Worm (Caenorhabditis elegans) whole organism, L4 larva: Measurements from ENCODE around the gene F40G12.6.

Source experiments
- daf-19 ChIP-seq: fragments of 200-800 bp; sonication (Bioruptor generic); conservative IDR thresholded peaks from 2 replicates; pipeline ENCODE4 v1.3.6; 2022; ENCODE audit warnings: missing genetic modification characterization, missing compliant biosample characterization
- hlh-11 ChIP-seq: fragments of 200-800 bp; sonication (Bioruptor generic); optimal IDR thresholded peaks from 2 replicates; lab custom pipeline; 2018; ENCODE audit warnings: mild to moderate bottlenecking, missing genetic modification characterization, missing compliant biosample characterization
- mdl-1 ChIP-seq, 2 experiments: fragments of 150-350 bp in 1 of 2; sonication (generic microtip) in 1 of 2; optimal IDR thresholded peaks; 2 replicates each; lab custom pipeline; 2014 to 2017; ENCODE audit warnings: missing biosample characterization in 2 of 2, missing genetic modification characterization in 2 of 2
- mdt-29 ChIP-seq: fragments of 200-800 bp; sonication (Bioruptor generic); IDR thresholded peaks from 2 replicates; pipeline ENCODE4 v1.3.6; 2022; ENCODE audit warnings: missing genetic modification reagents, missing genetic modification characterization, missing compliant biosample characterization
- nhr-10 ChIP-seq: fragments of 150-350 bp; optimal IDR thresholded peaks from 2 replicates; lab custom pipeline; 2014; ENCODE audit warnings: missing biosample characterization, missing genetic modification characterization
- spr-1 ChIP-seq: sonication (generic microtip); optimal IDR thresholded peaks from 2 replicates; lab custom pipeline; 2016; ENCODE audit warnings: mild to moderate bottlenecking, missing genetic modification characterization, missing compliant biosample characterization
- spr-3 ChIP-seq: fragments of 200-800 bp; sonication (Bioruptor generic); optimal IDR thresholded peaks from 2 replicates; lab custom pipeline; 2018; ENCODE audit warnings: mild to moderate bottlenecking, missing genetic modification characterization, missing compliant biosample characterization

Gene F40G12.6

DNA sequence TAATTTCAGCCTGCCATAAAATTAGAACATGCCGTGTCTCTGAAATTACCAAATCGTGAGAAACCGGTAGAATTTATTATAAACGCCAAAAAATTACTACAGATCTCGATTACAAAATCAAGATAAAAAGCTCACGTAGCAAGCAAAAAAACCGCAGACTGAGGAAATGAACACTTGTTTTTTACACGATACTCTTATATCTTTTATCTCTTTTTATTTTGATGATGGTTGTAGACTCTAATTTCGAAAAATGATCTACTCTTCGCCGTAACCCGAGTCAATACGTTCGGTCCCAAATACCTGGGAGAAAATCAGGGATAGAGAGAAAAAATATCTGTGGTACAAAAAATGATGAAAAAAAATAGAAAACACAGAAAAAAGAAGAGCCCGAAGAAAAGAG is 49.8 kb downstream of the F40G12.6 start:
- no peak for TF ChIP-seq spr-1 (tag; lab: Kevin White, UChicago)
- TF ChIP-seq mdl-1 (tag; optimal IDR thresholded peaks at IDR 0.05; lab: Kevin White, UChicago) = no peak
- no peak for TF ChIP-seq mdt-29
- no peak for TF ChIP-seq daf-19
- TF ChIP-seq hlh-11 = no peak
- TF ChIP-seq spr-3 (GFP tag; lab: Kevin White, UChicago) = no peak
- no peak for TF ChIP-seq nhr-10 (tag; lab: Kevin White, UChicago)
